Worm (Caenorhabditis elegans) whole organism, late embryonic: Measurements from ENCODE around the gene K12H4.6.

Experiments
- fkh-10 ChIP-seq: fragments of 150-350 bp; optimal IDR thresholded peaks from 2 replicates; lab custom pipeline; 2014; ENCODE audit warnings: missing biosample characterization, missing genetic modification reagents, missing genetic modification characterization
- nhr-11 ChIP-seq: fragments of 150-350 bp; optimal IDR thresholded peaks from 2 replicates; lab custom pipeline; 2014; ENCODE audit warnings: missing biosample characterization, missing genetic modification characterization

DNA sequence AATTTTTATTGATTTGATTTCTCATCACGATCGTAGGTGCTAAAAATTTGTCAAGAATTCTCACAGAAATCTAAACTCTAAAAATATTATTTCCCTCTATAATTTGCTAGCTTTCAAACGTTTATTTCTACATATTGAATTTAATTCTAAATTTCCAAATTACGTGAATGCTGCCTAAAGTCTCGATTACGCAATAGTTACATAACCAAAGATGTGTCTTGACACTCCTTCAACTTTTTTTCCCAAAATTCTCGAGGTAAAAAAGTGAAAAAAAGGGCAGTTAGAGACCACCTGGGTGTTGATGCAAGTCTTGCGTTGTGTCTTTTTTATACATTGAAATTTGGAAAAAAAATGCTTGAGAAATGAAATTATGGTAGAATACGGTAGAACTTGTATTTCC, 9.2 kb upstream of the K12H4.6 start:
- TF ChIP-seq nhr-11: no peak
- no peak for TF ChIP-seq fkh-10
